Worm (Caenorhabditis elegans) whole organism, young adult: ENCODE data around the gene Y44A6C.2.

ENCODE experiments used
- B0035.1 ChIP-seq: sonication (generic microtip); optimal IDR thresholded peaks from 2 replicates; lab custom pipeline; 2016; ENCODE audit warnings: missing genetic modification characterization, mild to moderate bottlenecking, missing compliant biosample characterization, missing genotype, missing genetic modification reagents
- C06A6.2 ChIP-seq: fragments of 200-800 bp; sonication (Bioruptor generic); conservative IDR thresholded peaks from 2 replicates; pipeline ENCODE4 v1.3.6; 2022; ENCODE audit warnings: missing genetic modification characterization, missing compliant biosample characterization
- F22D6.2 ChIP-seq: sonication (generic microtip); optimal IDR thresholded peaks from 2 replicates; lab custom pipeline; 2016; ENCODE audit warnings: mild to moderate bottlenecking, missing genetic modification characterization, missing compliant biosample characterization
- F33H1.4 ChIP-seq: fragments of 200-800 bp; sonication (Bioruptor generic); IDR thresholded peaks from 2 replicates; pipeline ENCODE4 v1.3.6; 2022; ENCODE audit warnings: missing genetic modification reagents, missing genetic modification characterization, missing compliant biosample characterization
- F39B2.1 ChIP-seq: fragments of 200-800 bp; sonication (Bioruptor generic); IDR thresholded peaks from 2 replicates; pipeline ENCODE4 v1.3.6; 2022; ENCODE audit warnings: missing genetic modification reagents, missing genetic modification characterization, missing compliant biosample characterization
- F52B5.7 ChIP-seq: sonication (generic microtip); optimal IDR thresholded peaks from 2 replicates; lab custom pipeline; 2016; ENCODE audit warnings: mild to moderate bottlenecking, missing genetic modification characterization, missing compliant biosample characterization
- F55B11.4 ChIP-seq: sonication (generic microtip); optimal IDR thresholded peaks from 2 replicates; lab custom pipeline; 2016; ENCODE audit warnings: missing compliant biosample characterization, missing genetic modification characterization, borderline replicate concordance; ENCODE audit not compliant: insufficient read depth
- F57C9.4 ChIP-seq: sonication (generic microtip); optimal IDR thresholded peaks from 2 replicates; lab custom pipeline; 2017; ENCODE audit warnings: mild to moderate bottlenecking, missing genetic modification characterization, missing compliant biosample characterization
- T07F8.4 ChIP-seq: sonication (generic microtip); optimal IDR thresholded peaks from 2 replicates; lab custom pipeline; 2016; ENCODE audit warnings: mild to moderate bottlenecking, missing genetic modification characterization, moderate library complexity, missing compliant biosample characterization
- Y53G8AR.9 ChIP-seq: fragments of 200-800 bp; sonication (Bioruptor generic); conservative IDR thresholded peaks from 2 replicates; pipeline ENCODE4 v1.3.6; 2022; ENCODE audit warnings: missing genetic modification reagents, missing genetic modification characterization, missing compliant biosample characterization
- Y56A3A.18 ChIP-seq: fragments of 200-800 bp; sonication (Bioruptor generic); IDR thresholded peaks from 2 replicates; pipeline ENCODE4 v1.3.6; 2022; ENCODE audit warnings: missing genetic modification reagents, missing genetic modification characterization, missing compliant biosample characterization
- Y67H2A.10 ChIP-seq: fragments of 200-800 bp; sonication (Bioruptor generic); conservative IDR thresholded peaks from 2 replicates; pipeline ENCODE4 v1.3.6; 2022; ENCODE audit warnings: missing genetic modification reagents, missing genetic modification characterization, missing compliant biosample characterization
- Y79H2A.3 ChIP-seq: fragments of 200-800 bp; sonication (Bioruptor generic); conservative IDR thresholded peaks from 2 replicates; pipeline ENCODE4 v1.3.6; 2022; ENCODE audit warnings: missing genetic modification reagents, missing genetic modification characterization, missing compliant biosample characterization
- Y95B8A.8 ChIP-seq: fragments of 200-800 bp; sonication (Bioruptor generic); IDR thresholded peaks from 2 replicates; pipeline ENCODE4 v1.3.6; 2022; ENCODE audit warnings: missing genetic modification reagents, missing genetic modification characterization, missing compliant biosample characterization
- ZK185.1 ChIP-seq: sonication (generic microtip); optimal IDR thresholded peaks from 2 replicates; lab custom pipeline; 2016; ENCODE audit warnings: mild to moderate bottlenecking, missing genetic modification characterization, missing compliant biosample characterization; ENCODE audit not compliant: poor library complexity, severe bottlenecking
- ama-1 ChIP-seq, 3 experiments: fragments of 150-350 bp in 1 of 3; sonication (generic microtip) in 2 of 3; optimal IDR thresholded peaks; 2 replicates each; lab custom pipeline; 2014 to 2018; ENCODE audit warnings: missing biosample characterization in 2 of 3, missing genetic modification characterization in 2 of 3, missing genetic modification reagents in 2 of 3
- atf-7 ChIP-seq: sonication (generic microtip); optimal IDR thresholded peaks from 2 replicates; lab custom pipeline; 2017; ENCODE audit warnings: mild to moderate bottlenecking, missing genetic modification characterization, missing compliant biosample characterization
- ceh-100 ChIP-seq: fragments of 200-800 bp; sonication (Bioruptor generic); IDR thresholded peaks from 2 replicates; pipeline ENCODE4 v1.3.6; 2022; ENCODE audit warnings: missing genetic modification reagents, missing genetic modification characterization, missing compliant biosample characterization
- ceh-27 ChIP-seq: fragments of 200-800 bp; sonication (Bioruptor generic); optimal IDR thresholded peaks from 2 replicates; lab custom pipeline; 2018; ENCODE audit warnings: mild to moderate bottlenecking, missing genetic modification characterization, moderate library complexity, missing compliant biosample characterization
- ceh-40 ChIP-seq: fragments of 200-800 bp; sonication (Bioruptor generic); IDR thresholded peaks from 2 replicates; pipeline ENCODE4 v1.3.6; 2022; ENCODE audit warnings: missing genetic modification characterization, missing compliant biosample characterization
- chd-7 ChIP-seq: sonication (generic microtip); optimal IDR thresholded peaks from 2 replicates; lab custom pipeline; 2016; ENCODE audit warnings: mild to moderate bottlenecking, missing genetic modification characterization, moderate library complexity, missing compliant biosample characterization
- dpff-1 ChIP-seq: sonication (generic microtip); optimal IDR thresholded peaks from 2 replicates; lab custom pipeline; 2017; ENCODE audit warnings: mild to moderate bottlenecking, missing genetic modification characterization, missing compliant biosample characterization
- egl-44 ChIP-seq: fragments of 200-800 bp; sonication (Bioruptor generic); IDR thresholded peaks from 2 replicates; pipeline ENCODE4 v1.3.6; 2022; ENCODE audit warnings: missing genetic modification reagents, missing genetic modification characterization, missing compliant biosample characterization
- egrh-3 ChIP-seq: fragments of 200-800 bp; sonication (Bioruptor generic); IDR thresholded peaks from 2 replicates; pipeline ENCODE4 v1.3.6; 2022; ENCODE audit warnings: missing genetic modification reagents, missing genetic modification characterization, missing compliant biosample characterization
- him-1 ChIP-seq: sonication (generic microtip); optimal IDR thresholded peaks from 2 replicates; lab custom pipeline; 2016; ENCODE audit warnings: missing genotype, missing genetic modification reagents, missing genetic modification characterization, missing compliant biosample characterization
- hmg-1.2 ChIP-seq: fragments of 200-800 bp; sonication (Bioruptor generic); IDR thresholded peaks from 2 replicates; pipeline ENCODE4 v1.3.6; 2022; ENCODE audit warnings: missing genetic modification reagents, missing genetic modification characterization, missing compliant biosample characterization
- hrde-1 ChIP-seq: sonication (generic microtip); optimal IDR thresholded peaks from 2 replicates; lab custom pipeline; 2016; ENCODE audit warnings: missing genetic modification characterization, mild to moderate bottlenecking, missing compliant biosample characterization, moderate library complexity, missing genotype, missing genetic modification reagents, borderline replicate concordance
- lag-1 ChIP-seq: fragments of 200-800 bp; sonication (Bioruptor generic); IDR thresholded peaks from 2 replicates; pipeline ENCODE4 v1.3.6; 2022; ENCODE audit warnings: missing genetic modification reagents, missing genetic modification characterization, missing compliant biosample characterization
- let-526 ChIP-seq: fragments of 200-800 bp; sonication (Bioruptor generic); IDR thresholded peaks from 2 replicates; pipeline ENCODE4 v1.3.6; 2022; ENCODE audit warnings: missing genetic modification reagents, missing genetic modification characterization, missing compliant biosample characterization
- let-607 ChIP-seq, 2 experiments: fragments of 200-800 bp in 1 of 2; sonication (Bioruptor generic) in 1 of 2; sonication (generic microtip) in 1 of 2; optimal IDR thresholded peaks; 2 replicates each; lab custom pipeline; 2016 to 2018; ENCODE audit warnings: mild to moderate bottlenecking in 2 of 2, missing compliant biosample characterization in 2 of 2, missing genetic modification characterization in 2 of 2, moderate library complexity in 2 of 2, missing genotype in 1 of 2
- madf-3 ChIP-seq: fragments of 200-800 bp; sonication (Bioruptor generic); IDR thresholded peaks from 2 replicates; pipeline ENCODE4 v1.3.6; 2022; ENCODE audit warnings: missing genetic modification reagents, missing genetic modification characterization, missing compliant biosample characterization
- nfya-2 ChIP-seq: fragments of 200-800 bp; sonication (Bioruptor generic); IDR thresholded peaks from 2 replicates; pipeline ENCODE4 v1.3.6; 2022; ENCODE audit warnings: missing genetic modification reagents, missing genetic modification characterization, missing compliant biosample characterization
- nhr-27 ChIP-seq: fragments of 200-800 bp; sonication (Bioruptor generic); optimal IDR thresholded peaks from 2 replicates; lab custom pipeline; 2018; ENCODE audit warnings: mild to moderate bottlenecking, missing genetic modification characterization, moderate library complexity, missing compliant biosample characterization
- nhr-90 ChIP-seq: sonication (generic microtip); optimal IDR thresholded peaks from 2 replicates; lab custom pipeline; 2016; ENCODE audit warnings: missing genotype, mild to moderate bottlenecking, missing genetic modification characterization, missing compliant biosample characterization
- rcor-1 ChIP-seq: fragments of 200-800 bp; sonication (Bioruptor generic); IDR thresholded peaks from 2 replicates; pipeline ENCODE4 v1.3.6; 2022; ENCODE audit warnings: missing genetic modification reagents, missing genetic modification characterization, missing compliant biosample characterization
- rec-8 ChIP-seq, 2 experiments: sonication (generic microtip); optimal IDR thresholded peaks; 2 replicates each; lab custom pipeline; 2016; ENCODE audit warnings: mild to moderate bottlenecking in 2 of 2, missing genetic modification characterization in 2 of 2, missing genetic modification reagents in 2 of 2, missing genotype in 2 of 2, missing biosample characterization in 1 of 2, missing compliant biosample characterization in 1 of 2, moderate library complexity in 1 of 2
- rpc-1 ChIP-seq, 2 experiments: fragments of 150-350 bp in 1 of 2; sonication (generic microtip) in 1 of 2; optimal IDR thresholded peaks; 2 replicates each; lab custom pipeline; 2014 to 2018; ENCODE audit warnings: missing biosample characterization in 1 of 2, missing genetic modification characterization in 1 of 2, missing genetic modification reagents in 1 of 2, missing genotype in 1 of 2
- snpc-1.1 ChIP-seq: sonication (generic microtip); optimal IDR thresholded peaks from 2 replicates; lab custom pipeline; 2017; ENCODE audit warnings: missing genetic modification characterization, mild to moderate bottlenecking, missing compliant biosample characterization, antibody characterized with exemption, moderate library complexity, missing genotype, missing genetic modification reagents; ENCODE audit not compliant: insufficient read depth
- tbx-9 ChIP-seq: sonication (generic microtip); optimal IDR thresholded peaks from 2 replicates; lab custom pipeline; 2016; ENCODE audit warnings: borderline replicate concordance, missing genetic modification characterization, inconsistent platforms, missing compliant biosample characterization
- unc-62 ChIP-seq: fragments of 150-350 bp; optimal IDR thresholded peaks from 2 replicates; lab custom pipeline; 2014; ENCODE audit warnings: missing biosample characterization, missing genetic modification reagents, missing genetic modification characterization
- zfh-2 ChIP-seq: fragments of 200-800 bp; sonication (Bioruptor generic); conservative IDR thresholded peaks from 2 replicates; pipeline ENCODE4 v1.3.6; 2022; ENCODE audit warnings: missing genetic modification reagents, missing genetic modification characterization, missing compliant biosample characterization
- zim-3 ChIP-seq: sonication (generic microtip); optimal IDR thresholded peaks from 2 replicates; lab custom pipeline; 2017; ENCODE audit warnings: mild to moderate bottlenecking, missing genetic modification characterization, moderate library complexity, missing compliant biosample characterization
- ztf-18 ChIP-seq: sonication (generic microtip); optimal IDR thresholded peaks from 2 replicates; lab custom pipeline; 2016; ENCODE audit warnings: missing genotype, mild to moderate bottlenecking, missing genetic modification characterization, missing compliant biosample characterization
- ztf-25 ChIP-seq: fragments of 200-800 bp; sonication (Bioruptor generic); IDR thresholded peaks from 2 replicates; pipeline ENCODE4 v1.3.6; 2022; ENCODE audit warnings: missing genetic modification reagents, missing genetic modification characterization, missing compliant biosample characterization
- ztf-28 ChIP-seq: fragments of 200-800 bp; sonication (Bioruptor generic); IDR thresholded peaks from 2 replicates; pipeline ENCODE4 v1.3.6; 2022; ENCODE audit warnings: missing genetic modification reagents, missing genetic modification characterization, missing compliant biosample characterization
- ztf-6 ChIP-seq: fragments of 200-800 bp; sonication (Bioruptor generic); IDR thresholded peaks from 2 replicates; pipeline ENCODE4 v1.3.6; 2022; ENCODE audit warnings: missing genetic modification reagents, missing genetic modification characterization, missing compliant biosample characterization

The Y44A6C.2 gene

DNA sequence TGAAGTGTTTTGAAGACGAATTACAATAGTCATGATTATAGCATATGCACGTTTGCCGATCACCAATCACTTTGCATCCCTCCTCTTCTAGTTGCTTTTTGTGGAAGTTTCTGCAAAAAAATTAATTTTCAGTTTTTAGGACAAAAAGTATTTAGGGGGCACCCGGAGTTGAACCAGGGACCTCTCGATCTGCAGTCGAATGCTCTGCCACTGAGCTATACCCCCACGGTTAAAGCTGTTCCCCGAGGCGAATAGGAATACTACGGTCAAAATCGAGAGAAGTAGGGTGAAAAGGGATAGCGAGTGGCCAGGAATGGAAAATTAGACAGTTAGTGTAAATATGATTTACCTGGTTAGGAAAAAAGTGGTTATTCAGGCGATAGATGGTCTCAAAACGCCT lies 28.1 kb upstream of the Y44A6C.2 start (continued):
- TF ChIP-seq ztf-18 (tag; lab: Kevin White, UChicago) (peak; percentile 67), ceh-100 (GFP tag; lab: Robert Waterston, UW) (peak; percentile 35; the same call in 1 of the 2 replicates), F55B11.4 (tag; lab: Kevin White, UChicago) (no peak), Y53G8AR.9 (GFP tag; lab: Robert Waterston, UW) (peak; percentile 75; the same call in 1 of the 2 replicates), nhr-90 (peak; percentile 74), ama-1 (optimal IDR thresholded peaks at IDR 0.05; lab: Kevin White, UChicago) (no peak), ama-1 (GFP tag; optimal IDR thresholded peaks at IDR 0.05; lab: Kevin White, UChicago) (peak; percentile 18 to 75), ceh-40 (GFP tag; lab: Robert Waterston, UW) (peak; percentile 81), F52B5.7 (tag; lab: Kevin White, UChicago) (peak; percentile 62), rcor-1 (GFP tag; lab: Robert Waterston, UW) (peak; percentile 69; the same call in 1 of the 2 replicates), rec-8 (tag; optimal IDR thresholded peaks at IDR 0.05; lab: Kevin White, UChicago) (peak; percentile 34 to 73), him-1 (tag; lab: Kevin White, UChicago) (peak; percentile 81), ZK185.1 (tag; lab: Kevin White, UChicago) (peak; percentile 45), atf-7 (tag; lab: Kevin White, UChicago) (peak; percentile 3), madf-3 (GFP tag; lab: Robert Waterston, UW) (0 out of 2 replicates have a peak, but pooled peaks have one; percentile 40), ztf-28 (0 out of 2 replicates have a peak, but pooled peaks have one; percentile 24), egl-44 (GFP tag; lab: Robert Waterston, UW) (peak; percentile 65; the same call in 1 of the 2 replicates), let-526 (GFP tag; lab: Robert Waterston, UW) (no peak), zim-3 (tag; lab: Kevin White, UChicago) (peak; percentile 87), dpff-1 (tag; lab: Kevin White, UChicago) (no peak), let-607 (tag; optimal IDR thresholded peaks at IDR 0.05; lab: Kevin White, UChicago) (peak in 1 of 2 experiments; percentile 52), tbx-9 (tag; lab: Kevin White, UChicago) (peak; percentile 7), chd-7 (peak; percentile 52), zfh-2 (peak; percentile 49), ztf-6 (GFP tag; lab: Robert Waterston, UW) (no peak), Y56A3A.18 (peak; percentile 70; the same call in 1 of the 2 replicates), nhr-27 (no peak), B0035.1 (tag; lab: Kevin White, UChicago) (peak; percentile 8), F33H1.4 (GFP tag; lab: Robert Waterston, UW) (0 out of 2 replicates have a peak, but pooled peaks have one; percentile 10), ztf-25 (peak; percentile 68; the same call in 1 of the 2 replicates), hmg-1.2 (GFP tag; lab: Robert Waterston, UW) (peak; percentile 66), lag-1 (GFP tag; lab: Robert Waterston, UW) (no peak), Y95B8A.8 (GFP tag; lab: Robert Waterston, UW) (peak; percentile 72; the same call in 1 of the 2 replicates), snpc-1.1 (tag; lab: Kevin White, UChicago) (peak; percentile 50), rpc-1 (optimal IDR thresholded peaks at IDR 0.05; lab: Kevin White, UChicago) (peak; percentile 86), rpc-1 (tag; optimal IDR thresholded peaks at IDR 0.05; lab: Kevin White, UChicago) (peak; percentile 88), T07F8.4 (tag; lab: Kevin White, UChicago) (peak; percentile 49), F22D6.2 (tag; lab: Kevin White, UChicago) (no peak), nfya-2 (GFP tag; lab: Robert Waterston, UW) (no peak), egrh-3 (GFP tag; lab: Robert Waterston, UW) (peak; percentile 41; the same call in 1 of the 2 replicates), hrde-1 (tag; lab: Kevin White, UChicago) (peak; percentile 38), unc-62 (GFP tag; lab: Kevin White, UChicago) (no peak), Y67H2A.10 (GFP tag; lab: Robert Waterston, UW) (no peak), F57C9.4 (tag; lab: Kevin White, UChicago) (peak; percentile 52), ceh-27 (GFP tag; lab: Kevin White, UChicago) (peak; percentile 59), Y79H2A.3 (GFP tag; lab: Robert Waterston, UW) (no peak), F39B2.1 (no peak), C06A6.2 (GFP tag; lab: Robert Waterston, UW) (peak; percentile 37; the same call in 1 of the 2 replicates)
